Fruit fly (Drosophila melanogaster) whole organism, embryonic: ENCODE results near the gene CG10116.

Experiments
- Adf1 ChIP-seq: fragments of 200-800 bp; sonication (Bioruptor generic); IDR thresholded peaks from 2 replicates; pipeline ENCODE4 v1.3.6; 2022; ENCODE audit warnings: missing biosample characterization, missing genetic modification characterization
- CG10147 ChIP-seq: fragments of 200-800 bp; sonication (Bioruptor generic); optimal IDR thresholded peaks from 2 replicates; lab custom pipeline; 2019; ENCODE audit warnings: missing biosample characterization, mild to moderate bottlenecking, missing genetic modification characterization, moderate library complexity
- CG10321 ChIP-seq: fragments of 200-800 bp; sonication (Bioruptor generic); IDR thresholded peaks from 2 replicates; pipeline ENCODE4 v1.3.6; 2022; ENCODE audit warnings: missing biosample characterization, missing genetic modification characterization
- CG13287 ChIP-seq: fragments of 200-800 bp; sonication (Bioruptor generic); IDR thresholded peaks from 2 replicates; pipeline ENCODE4 v1.3.6; 2022; ENCODE audit warnings: missing biosample characterization, missing genetic modification characterization; ENCODE audit not compliant: partially characterized antibody
- CG13296 ChIP-seq: fragments of 200-800 bp; sonication (Bioruptor generic); optimal IDR thresholded peaks from 3 replicates; lab custom pipeline; 2018; ENCODE audit warnings: missing biosample characterization, mild to moderate bottlenecking, missing genetic modification characterization
- CG13775 ChIP-seq: fragments of 200-800 bp; sonication (Bioruptor generic); optimal IDR thresholded peaks from 3 replicates; lab custom pipeline; 2017; ENCODE audit warnings: missing biosample characterization, mild to moderate bottlenecking, missing genetic modification characterization
- CG14441 ChIP-seq: fragments of 200-800 bp; sonication (Bioruptor generic); IDR thresholded peaks from 2 replicates; pipeline ENCODE4 v1.3.6; 2022; ENCODE audit warnings: missing biosample characterization, missing genetic modification characterization
- CG1647 ChIP-seq: fragments of 200-800 bp; sonication (Bioruptor generic); optimal IDR thresholded peaks from 3 replicates; lab custom pipeline; 2016; ENCODE audit warnings: missing biosample characterization, missing genetic modification characterization
- CG1832 ChIP-seq: fragments of 200-800 bp; sonication (Bioruptor generic); optimal IDR thresholded peaks from 2 replicates; lab custom pipeline; 2017; ENCODE audit warnings: missing biosample characterization, mild to moderate bottlenecking, missing genetic modification characterization, inconsistent platforms
- CG18764 ChIP-seq: fragments of 200-800 bp; sonication (Bioruptor generic); optimal IDR thresholded peaks from 3 replicates; lab custom pipeline; 2016; ENCODE audit warnings: missing biosample characterization, missing genetic modification characterization
- CG2199 ChIP-seq: fragments of 200-800 bp; sonication (Bioruptor generic); IDR thresholded peaks from 3 replicates; pipeline ENCODE4 v1.3.6; 2022; ENCODE audit warnings: missing biosample characterization, missing genetic modification characterization
- CG3281 ChIP-seq: fragments of 200-800 bp; sonication (Bioruptor generic); optimal IDR thresholded peaks from 3 replicates; lab custom pipeline; 2017; ENCODE audit warnings: missing biosample characterization, mild to moderate bottlenecking, missing genetic modification characterization
- CG3726 ChIP-seq: fragments of 200-800 bp; sonication (Bioruptor generic); IDR thresholded peaks from 3 replicates; pipeline ENCODE4, ENCODE4 v1.3.6; 2022; ENCODE audit warnings: missing biosample characterization, missing genetic modification characterization
- CG4730 ChIP-seq: fragments of 200-800 bp; sonication (Bioruptor generic); IDR thresholded peaks from 2 replicates; pipeline ENCODE4 v1.3.6; 2022; ENCODE audit warnings: missing biosample characterization, missing genetic modification characterization
- CG4820 ChIP-seq: fragments of 200-800 bp; sonication (Bioruptor generic); optimal IDR thresholded peaks from 3 replicates; lab custom pipeline; 2016; ENCODE audit warnings: missing biosample characterization, missing genetic modification characterization
- CG6254 ChIP-seq: fragments of 200-800 bp; sonication (Bioruptor generic); optimal IDR thresholded peaks from 3 replicates; lab custom pipeline; 2017; ENCODE audit warnings: mild to moderate bottlenecking, missing biosample characterization, missing genetic modification reagents, missing genetic modification characterization
- CG9817 ChIP-seq: fragments of 200-800 bp; sonication (Bioruptor generic); optimal IDR thresholded peaks from 2 replicates; lab custom pipeline; 2018; ENCODE audit warnings: missing biosample characterization, mild to moderate bottlenecking, missing genetic modification characterization, moderate library complexity
- Dfd ChIP-seq, 2 experiments: fragments of >200 bp; optimal IDR thresholded peaks; 2 replicates each; lab custom pipeline; 2017; ENCODE audit warnings: missing biosample characterization in 2 of 2, missing genetic modification characterization in 2 of 2
- Elba2 ChIP-seq: fragments of 200-800 bp; sonication (Bioruptor generic); optimal IDR thresholded peaks from 3 replicates; lab custom pipeline; 2016; ENCODE audit warnings: missing biosample characterization, missing genetic modification characterization
- Ets65A ChIP-seq: fragments of 200-800 bp; sonication (Bioruptor generic); peaks from one replicate; lab custom pipeline; 2016; ENCODE audit warnings: missing biosample characterization, missing genetic modification characterization
- Fer1 ChIP-seq: fragments of 200-800 bp; sonication (Bioruptor generic); optimal IDR thresholded peaks from 2 replicates; lab custom pipeline; 2017; ENCODE audit warnings: missing biosample characterization, mild to moderate bottlenecking, missing genetic modification characterization
- Fer3 ChIP-seq: fragments of 200-800 bp; sonication (Bioruptor generic); optimal IDR thresholded peaks from 2 replicates; lab custom pipeline; 2018; ENCODE audit warnings: missing biosample characterization, mild to moderate bottlenecking, missing genetic modification characterization, moderate library complexity
- Hand ChIP-seq: fragments of 200-800 bp; sonication (Bioruptor generic); optimal IDR thresholded peaks from 2 replicates; lab custom pipeline; 2017; ENCODE audit warnings: mild to moderate bottlenecking, missing biosample characterization, missing genetic modification reagents, missing genetic modification characterization
- HmgD ChIP-seq: fragments of 200-800 bp; sonication (Bioruptor generic); optimal IDR thresholded peaks from 3 replicates; lab custom pipeline; 2016; ENCODE audit warnings: missing biosample characterization, missing genetic modification characterization
- HmgZ ChIP-seq: fragments of 200-800 bp; sonication (Bioruptor generic); optimal IDR thresholded peaks from 2 replicates; lab custom pipeline; 2018; ENCODE audit warnings: missing biosample characterization, mild to moderate bottlenecking, missing genetic modification characterization
- Mad ChIP-seq: fragments of 200-800 bp; sonication (Bioruptor generic); optimal IDR thresholded peaks from 2 replicates; lab custom pipeline; 2016; ENCODE audit warnings: missing biosample characterization, missing genetic modification characterization
- NFAT ChIP-seq: fragments of 200-800 bp; sonication (Bioruptor generic); IDR thresholded peaks from 2 replicates; pipeline ENCODE4 v1.3.6; 2022; ENCODE audit warnings: missing biosample characterization, missing genetic modification characterization
- Optix ChIP-seq: fragments of 200-800 bp; sonication (Bioruptor generic); IDR thresholded peaks from 3 replicates; pipeline ENCODE4 v1.3.6; 2022; ENCODE audit warnings: missing biosample characterization, missing genetic modification characterization
- PHDP ChIP-seq: fragments of 200-800 bp; sonication (Bioruptor generic); optimal IDR thresholded peaks from 3 replicates; lab custom pipeline; 2018; ENCODE audit warnings: missing biosample characterization, mild to moderate bottlenecking, missing genetic modification characterization, moderate library complexity
- Rx ChIP-seq: fragments of 200-800 bp; sonication (Bioruptor generic); IDR thresholded peaks from 2 replicates; pipeline ENCODE4 v1.3.6; 2022; ENCODE audit warnings: missing biosample characterization, missing genetic modification characterization
- TFAM ChIP-seq: fragments of 200-800 bp; sonication (Bioruptor generic); optimal IDR thresholded peaks from 2 replicates; lab custom pipeline; 2017; ENCODE audit warnings: missing biosample characterization, missing genetic modification characterization, inconsistent platforms
- Vsx1 ChIP-seq: fragments of 200-800 bp; sonication (Bioruptor generic); optimal IDR thresholded peaks from 2 replicates; lab custom pipeline; 2017; ENCODE audit warnings: missing biosample characterization, mild to moderate bottlenecking, missing genetic modification characterization, missing genetic modification reagents
- amos ChIP-seq: fragments of 200-800 bp; sonication (Bioruptor generic); IDR thresholded peaks from 2 replicates; pipeline ENCODE4 v1.3.6; 2022; ENCODE audit warnings: missing biosample characterization, missing genetic modification characterization; ENCODE audit not compliant: partially characterized antibody
- aop ChIP-seq: fragments of 200-800 bp; sonication (Bioruptor generic); IDR thresholded peaks from 2 replicates; pipeline ENCODE4 v1.3.6; 2022; ENCODE audit warnings: missing biosample characterization, missing genetic modification characterization
- ase ChIP-seq: fragments of 200-800 bp; sonication (Bioruptor generic); IDR thresholded peaks from 3 replicates; pipeline ENCODE4 v1.3.6; 2022; ENCODE audit warnings: missing biosample characterization, missing genetic modification characterization
- ato ChIP-seq: fragments of 200-800 bp; sonication (Bioruptor generic); IDR thresholded peaks from 2 replicates; pipeline ENCODE4 v1.3.6; 2022; ENCODE audit warnings: missing biosample characterization, missing genetic modification characterization; ENCODE audit not compliant: partially characterized antibody
- crc ChIP-seq: fragments of 200-800 bp; sonication (Bioruptor generic); optimal IDR thresholded peaks from 2 replicates; lab custom pipeline; 2016; ENCODE audit warnings: missing biosample characterization, missing genetic modification characterization
- dpn ChIP-seq, 2 experiments: fragments of 200-800 bp; sonication (Bioruptor generic); optimal IDR thresholded peaks; 3 replicates each; lab custom pipeline; 2016; ENCODE audit warnings: missing biosample characterization in 2 of 2, missing genetic modification characterization in 2 of 2
- grau ChIP-seq: fragments of 200-800 bp; optimal IDR thresholded peaks from 3 replicates; lab custom pipeline; 2019; ENCODE audit warnings: missing biosample characterization, mild to moderate bottlenecking, missing genetic modification characterization, moderate library complexity
- gt ChIP-seq: fragments of 200-800 bp; sonication (Bioruptor generic); IDR thresholded peaks from 2 replicates; pipeline ENCODE4 v1.3.6; 2022; ENCODE audit warnings: missing biosample characterization, missing genetic modification characterization
- h ChIP-seq: fragments of >200 bp; optimal IDR thresholded peaks from 2 replicates; lab custom pipeline; 2017
- pum ChIP-seq: fragments of 200-800 bp; sonication (Bioruptor generic); optimal IDR thresholded peaks from 2 replicates; lab custom pipeline; 2016; ENCODE audit warnings: missing biosample characterization, missing genetic modification characterization
- sens-2 ChIP-seq: fragments of 200-800 bp; sonication (Bioruptor generic); IDR thresholded peaks from 2 replicates; pipeline ENCODE4 v1.3.6; 2022; ENCODE audit warnings: missing biosample characterization, missing genetic modification characterization
- slou ChIP-seq: fragments of 200-800 bp; sonication (Bioruptor generic); optimal IDR thresholded peaks from 3 replicates; lab custom pipeline; 2016; ENCODE audit warnings: missing biosample characterization, missing genetic modification characterization
- ssp ChIP-seq: fragments of 200-800 bp; sonication (Bioruptor generic); IDR thresholded peaks from 2 replicates; pipeline ENCODE4 v1.3.6; 2022; ENCODE audit warnings: missing biosample characterization, missing genetic modification characterization
- stwl ChIP-seq: fragments of 200-800 bp; sonication (Bioruptor generic); optimal IDR thresholded peaks from 3 replicates; lab custom pipeline; 2018; ENCODE audit warnings: missing biosample characterization, mild to moderate bottlenecking, missing genetic modification characterization, moderate library complexity
- sug ChIP-seq: fragments of 200-800 bp; optimal IDR thresholded peaks from 2 replicates; lab custom pipeline; 2019; ENCODE audit warnings: missing biosample characterization, mild to moderate bottlenecking, missing genetic modification characterization, moderate library complexity
- tio ChIP-seq: fragments of 200-800 bp; sonication (Bioruptor generic); optimal IDR thresholded peaks from 2 replicates; lab custom pipeline; 2017; ENCODE audit warnings: missing biosample characterization, missing genetic modification characterization, inconsistent platforms
- trh ChIP-seq: fragments of 200-800 bp; sonication (Bioruptor generic); optimal IDR thresholded peaks from 2 replicates; lab custom pipeline; 2016; ENCODE audit warnings: missing biosample characterization, missing genetic modification characterization
- usp ChIP-seq: fragments of >200 bp; optimal IDR thresholded peaks from 2 replicates; lab custom pipeline; 2017; ENCODE audit warnings: missing biosample characterization, missing genetic modification characterization
- vfl ChIP-seq: fragments of 200-800 bp; sonication (Bioruptor generic); optimal IDR thresholded peaks from 2 replicates; lab custom pipeline; 2016; ENCODE audit warnings: missing biosample characterization, missing genetic modification characterization

Gene CG10116

dm6 chr3L:13477453-13478184 is 20.6 kb upstream of the CG10116 start, which contains the start of gene stv (continued):
- TF ChIP-seq tio (GFP tag; lab: Kevin White, UChicago), result no peak
- TF ChIP-seq ase (GFP tag; lab: Robert Waterston, UW), result no peak
- no peak for TF ChIP-seq HmgZ (tag; lab: Kevin White, UChicago)
- no peak for TF ChIP-seq ssp (GFP tag; lab: Robert Waterston, UW)
- peak; percentile 29; the same call in 1 of the 2 replicates for TF ChIP-seq CG10321 (GFP tag; lab: Robert Waterston, UW)
- TF ChIP-seq trh, result no peak
- TF ChIP-seq CG2199, result no peak
- TF ChIP-seq Dfd (GFP tag; optimal IDR thresholded peaks at IDR 0.05; lab: Kevin White, UChicago), result no peak
- TF ChIP-seq Mad (GFP tag; lab: Kevin White, UChicago), result no peak
- TF ChIP-seq CG3726, result no peak
- TF ChIP-seq pum (GFP tag; lab: Kevin White, UChicago), result no peak
- TF ChIP-seq CG10147, result no peak
- no peak for TF ChIP-seq Fer1 (GFP tag; lab: Kevin White, UChicago)
- TF ChIP-seq ato (GFP tag; lab: Robert Waterston, UW), result no peak; the same call in 1 of the 2 replicates
- no peak for TF ChIP-seq h (lab: Kevin White, UChicago)
- TF ChIP-seq HmgD (GFP tag; lab: Kevin White, UChicago), result no peak
- no peak for TF ChIP-seq CG1647
- no peak for TF ChIP-seq CG9817
- no peak for TF ChIP-seq CG13775 (GFP tag; lab: Kevin White, UChicago)
- no peak for TF ChIP-seq CG6254
- TF ChIP-seq CG14441, result peak; percentile 27; the same call in 1 of the 2 replicates
- no peak for TF ChIP-seq PHDP (tag; lab: Kevin White, UChicago)
- TF ChIP-seq CG13287 (GFP tag; lab: Robert Waterston, UW), result no peak; the same call in 1 of the 2 replicates
- TF ChIP-seq crc (GFP tag; lab: Kevin White, UChicago), result no peak
- no peak for TF ChIP-seq Fer3
- TF ChIP-seq CG4730 (GFP tag; lab: Robert Waterston, UW), result no peak
- TF ChIP-seq CG4820 (GFP tag; lab: Kevin White, UChicago), result no peak
- TF ChIP-seq CG1832 (GFP tag; lab: Kevin White, UChicago), result no peak
- TF ChIP-seq vfl (GFP tag; lab: Kevin White, UChicago), result no peak
- no peak for TF ChIP-seq aop (GFP tag; lab: Robert Waterston, UW)
- TF ChIP-seq dpn (GFP tag; optimal IDR thresholded peaks at IDR 0.05; lab: Kevin White, UChicago), result no peak
- no peak for TF ChIP-seq gt (GFP tag; lab: Robert Waterston, UW)
- no peak for TF ChIP-seq Optix
- TF ChIP-seq CG13296 (GFP tag; lab: Kevin White, UChicago), result no peak
- no peak for TF ChIP-seq sens-2 (GFP tag; lab: Robert Waterston, UW)
- TF ChIP-seq stwl (tag; lab: Kevin White, UChicago), result no peak
- peak; percentile 40; the same call in 1 of the 2 replicates for TF ChIP-seq amos (GFP tag; lab: Robert Waterston, UW)
- no peak for TF ChIP-seq TFAM (GFP tag; lab: Kevin White, UChicago)
- TF ChIP-seq grau (tag; lab: Kevin White, UChicago), result no peak
- TF ChIP-seq CG18764 (GFP tag; lab: Kevin White, UChicago), result no peak
- TF ChIP-seq CG3281 (GFP tag; lab: Kevin White, UChicago), result peak; percentile 25
- TF ChIP-seq Elba2, result no peak
- no peak for TF ChIP-seq usp
- peak; percentile 56; the same call in 1 of the 2 replicates for TF ChIP-seq NFAT (GFP tag; lab: Robert Waterston, UW)
- no peak for TF ChIP-seq Ets65A (GFP tag; lab: Kevin White, UChicago)
- TF ChIP-seq slou (GFP tag; lab: Kevin White, UChicago), result no peak
- TF ChIP-seq Adf1 (GFP tag; lab: Robert Waterston, UW), result no peak; the same call in 1 of the 2 replicates
- TF ChIP-seq sug (tag; lab: Kevin White, UChicago), result no peak
- no peak for TF ChIP-seq Vsx1 (GFP tag; lab: Kevin White, UChicago)
- no peak for TF ChIP-seq Hand (GFP tag; lab: Kevin White, UChicago)
- TF ChIP-seq Rx (GFP tag; lab: Robert Waterston, UW), result no peak
